Fruit fly (Drosophila melanogaster) whole organism, wandering third instar larva: Measurements from ENCODE around the gene Hip14.
A peak's percentile ranks its signal among the peaks of the same experiment; 100 is the strongest.

Experiments
- Abd-B ChIP-seq: fragments of >200 bp; optimal IDR thresholded peaks from 2 replicates; lab custom pipeline; 2017; ENCODE audit warnings: missing biosample characterization, missing genetic modification characterization
- CG9705 ChIP-seq: fragments of 200-800 bp; sonication (Bioruptor generic); optimal IDR thresholded peaks from 2 replicates; lab custom pipeline; 2018; ENCODE audit warnings: missing biosample characterization, mild to moderate bottlenecking, missing genetic modification characterization
- CrebA ChIP-seq: fragments of 200-800 bp; sonication (Bioruptor generic); optimal IDR thresholded peaks from 2 replicates; lab custom pipeline; 2016; ENCODE audit warnings: missing biosample characterization, mild to moderate bottlenecking, missing genetic modification characterization, borderline replicate concordance
- Dfd ChIP-seq: fragments of >200 bp; optimal IDR thresholded peaks from 2 replicates; lab custom pipeline; 2017; ENCODE audit warnings: missing biosample characterization, missing genetic modification characterization
- Dif ChIP-seq: fragments of 200-275, 200-300 bp; sonication (Bioruptor generic); optimal IDR thresholded peaks from 2 replicates; lab custom pipeline; 2018; ENCODE audit warnings: missing biosample characterization, missing genetic modification characterization; ENCODE audit not compliant: partially characterized antibody
- HLH106 ChIP-seq: fragments of 200-800 bp; optimal IDR thresholded peaks from 3 replicates; lab custom pipeline; 2019; ENCODE audit warnings: missing biosample characterization, mild to moderate bottlenecking, missing genetic modification characterization, moderate library complexity
- Hr78 ChIP-seq: fragments of >200 bp; optimal IDR thresholded peaks from 2 replicates; lab custom pipeline; 2017; ENCODE audit warnings: missing biosample characterization, missing genetic modification characterization
- Hr83 ChIP-seq: fragments of 200-300 bp; sonication (Bioruptor generic); optimal IDR thresholded peaks from 2 replicates; lab custom pipeline; 2016; ENCODE audit warnings: missing biosample characterization, mild to moderate bottlenecking, missing genetic modification characterization, moderate library complexity; ENCODE audit not compliant: poor library complexity, severe bottlenecking
- Jra ChIP-seq: sonication (Bioruptor generic); optimal IDR thresholded peaks from 2 replicates; lab custom pipeline; 2016; ENCODE audit warnings: missing biosample characterization, missing genetic modification characterization
- Myc ChIP-seq: fragments of >200 bp; optimal IDR thresholded peaks from 2 replicates; lab custom pipeline; 2017
- N ChIP-seq: fragments of >200 bp; optimal IDR thresholded peaks from 2 replicates; lab custom pipeline; 2018; ENCODE audit warnings: missing biosample characterization, missing external identifiers, missing genetic modification characterization
- OdsH ChIP-seq: fragments of 200-800 bp; sonication (Bioruptor generic); optimal IDR thresholded peaks from 2 replicates; lab custom pipeline; 2016; ENCODE audit warnings: missing biosample characterization, mild to moderate bottlenecking, missing genetic modification characterization
- Rel ChIP-seq, 2 experiments: fragments of 200-800 bp; sonication (Bioruptor generic) in 1 of 2; optimal IDR thresholded peaks; 2 replicates in 1 of 2; 3 replicates in 1 of 2; lab custom pipeline; 2016 to 2019; ENCODE audit warnings: mild to moderate bottlenecking in 2 of 2, missing biosample characterization in 2 of 2, missing genetic modification characterization in 2 of 2, moderate library complexity in 1 of 2
- Sp1 ChIP-seq: fragments of 200-800 bp; sonication (Bioruptor generic); optimal IDR thresholded peaks from 3 replicates; lab custom pipeline; 2019; ENCODE audit warnings: missing biosample characterization, mild to moderate bottlenecking, missing genetic modification characterization, moderate library complexity
- Vsx2 ChIP-seq: fragments of 200-300, 225-300 bp; sonication (Bioruptor generic); optimal IDR thresholded peaks from 2 replicates; lab custom pipeline; 2018; ENCODE audit warnings: missing biosample characterization, missing genetic modification characterization; ENCODE audit not compliant: partially characterized antibody
- br ChIP-seq: fragments of 200-800 bp; sonication (Bioruptor generic); optimal IDR thresholded peaks from 2 replicates; lab custom pipeline; 2016; ENCODE audit warnings: missing biosample characterization, missing genetic modification characterization
- brk ChIP-seq: fragments of 200-800 bp; sonication (Bioruptor generic); optimal IDR thresholded peaks from 2 replicates; lab custom pipeline; 2016; ENCODE audit warnings: missing biosample characterization, mild to moderate bottlenecking, missing genetic modification characterization
- dmrt93B ChIP-seq: fragments of 200-800 bp; sonication (Bioruptor generic); optimal IDR thresholded peaks from 2 replicates; lab custom pipeline; 2018; ENCODE audit warnings: missing biosample characterization, mild to moderate bottlenecking, missing genetic modification characterization
- dsf ChIP-seq: sonication (Bioruptor generic); optimal IDR thresholded peaks from 2 replicates; lab custom pipeline; 2016; ENCODE audit warnings: missing biosample characterization, missing genetic modification characterization, borderline replicate concordance
- ey ChIP-seq: fragments of 200-800 bp; sonication (Bioruptor generic); optimal IDR thresholded peaks from 2 replicates; lab custom pipeline; 2016; ENCODE audit warnings: missing biosample characterization, missing genetic modification characterization
- foxo ChIP-seq, 2 experiments: fragments of 200-800 bp; sonication (Bioruptor generic); optimal IDR thresholded peaks; 2 replicates in 1 of 2; 3 replicates in 1 of 2; lab custom pipeline; 2016 to 2017; ENCODE audit warnings: missing biosample characterization in 2 of 2, missing genetic modification characterization in 2 of 2
- fru ChIP-seq: fragments of 200-800 bp; sonication (Bioruptor generic); optimal IDR thresholded peaks from 3 replicates; lab custom pipeline; 2016; ENCODE audit warnings: missing biosample characterization, mild to moderate bottlenecking, missing genetic modification characterization
- h ChIP-seq: fragments of 200-800 bp; sonication (Bioruptor generic); optimal IDR thresholded peaks from 3 replicates; lab custom pipeline; 2016; ENCODE audit warnings: missing biosample characterization, mild to moderate bottlenecking, missing genetic modification characterization
- jim ChIP-seq: fragments of 175-275, 200-325 bp; sonication (Bioruptor generic); optimal IDR thresholded peaks from 2 replicates; lab custom pipeline; 2016; ENCODE audit warnings: missing biosample characterization, mild to moderate bottlenecking, missing genetic modification characterization
- lola ChIP-seq: fragments of >200 bp; optimal IDR thresholded peaks from 2 replicates; lab custom pipeline; 2017; ENCODE audit warnings: missing biosample characterization, missing genetic modification characterization
- psq ChIP-seq: fragments of 200-800 bp; sonication (Bioruptor generic); optimal IDR thresholded peaks from 3 replicates; lab custom pipeline; 2017; ENCODE audit warnings: missing biosample characterization, mild to moderate bottlenecking, missing genetic modification characterization, moderate library complexity
- rgr ChIP-seq: fragments of 200-800 bp; sonication (Bioruptor generic); optimal IDR thresholded peaks from 3 replicates; lab custom pipeline; 2016; ENCODE audit warnings: missing biosample characterization, mild to moderate bottlenecking, missing genetic modification characterization
- sage ChIP-seq: fragments of 200-800 bp; sonication (Bioruptor generic); optimal IDR thresholded peaks from 2 replicates; lab custom pipeline; 2016; ENCODE audit warnings: missing biosample characterization, mild to moderate bottlenecking, missing genetic modification characterization
- tai ChIP-seq: sonication (Bioruptor generic); optimal IDR thresholded peaks from 2 replicates; lab custom pipeline; 2016; ENCODE audit warnings: missing biosample characterization, missing genetic modification characterization
- usp ChIP-seq: fragments of >200 bp; optimal IDR thresholded peaks from 2 replicates; lab custom pipeline; 2017; ENCODE audit warnings: missing biosample characterization, missing genetic modification characterization
- woc ChIP-seq: sonication (Bioruptor generic); optimal IDR thresholded peaks from 2 replicates; lab custom pipeline; 2016; ENCODE audit warnings: missing biosample characterization, mild to moderate bottlenecking, missing genetic modification characterization

The Hip14 gene

dm6 chr3L:15975068-15975467 lies 13.0 kb upstream of the Hip14 start, which contains the start of gene CG17026:
Gene CG17026, plus strand, starts transcription at chr3L:15975368.
- TF ChIP-seq dmrt93B (no peak), Sp1 (GFP tag; lab: Kevin White, UChicago) (no peak), N (no peak)
- TF ChIP-seq, all 38 proteins: peak for 0

- no peak for TF ChIP-seq jim (GFP tag; lab: Kevin White, UChicago)
- TF ChIP-seq psq (GFP tag; lab: Kevin White, UChicago) = no peak
- TF ChIP-seq Jra (GFP tag; lab: Kevin White, UChicago) = no peak
- TF ChIP-seq Vsx2 = no peak
- TF ChIP-seq Hr83 (GFP tag; lab: Kevin White, UChicago) = no peak
- no peak for TF ChIP-seq Abd-B (GFP tag; lab: Kevin White, UChicago)
- no peak for TF ChIP-seq br (GFP tag; lab: Kevin White, UChicago)
- TF ChIP-seq h = no peak
- TF ChIP-seq tai (GFP tag; lab: Kevin White, UChicago) = no peak
- TF ChIP-seq Dfd (GFP tag; lab: Kevin White, UChicago) = no peak
- no peak for TF ChIP-seq Hr78
- no peak for TF ChIP-seq dmrt93B
- no peak for TF ChIP-seq woc
- no peak for TF ChIP-seq lola (GFP tag; lab: Kevin White, UChicago)
- no peak for TF ChIP-seq CrebA (GFP tag; lab: Kevin White, UChicago)
- TF ChIP-seq Myc (lab: Kevin White, UChicago) = no peak
- TF ChIP-seq dsf (GFP tag; lab: Kevin White, UChicago) = no peak
- TF ChIP-seq CG9705 = no peak
- no peak for TF ChIP-seq N
Observed at dm6 chr3L:15976758-15977157, 11.3 kb upstream of the Hip14 start, which contains the start of gene CG17029. Gene CG17029, plus strand, starts transcription at chr3L:15976870.

- TF ChIP-seq br (GFP tag; lab: Kevin White, UChicago) = peak; percentile 69
- TF ChIP-seq psq (GFP tag; lab: Kevin White, UChicago) = peak; percentile 63
- TF ChIP-seq woc = no peak
- TF ChIP-seq Myc (lab: Kevin White, UChicago) = no peak
- TF ChIP-seq Abd-B (GFP tag; lab: Kevin White, UChicago) = no peak
- TF ChIP-seq h = peak; percentile 93
- no peak for TF ChIP-seq Dif
- TF ChIP-seq jim (GFP tag; lab: Kevin White, UChicago) = no peak
- peak; percentile 70 for TF ChIP-seq Sp1 (GFP tag; lab: Kevin White, UChicago)
- peak; percentile 85 for TF ChIP-seq ey (GFP tag; lab: Kevin White, UChicago)
- TF ChIP-seq OdsH (GFP tag; lab: Kevin White, UChicago) = peak; percentile 87
- no peak for TF ChIP-seq Rel (GFP tag; optimal IDR thresholded peaks at IDR 0.05; lab: Kevin White, UChicago)
- peak; percentile 36 for TF ChIP-seq Rel (tag; optimal IDR thresholded peaks at IDR 0.05; lab: Kevin White, UChicago)
- peak; percentile 80 for TF ChIP-seq HLH106 (tag; lab: Kevin White, UChicago)
- TF ChIP-seq dmrt93B = no peak
- peak; percentile 15 to 86 for TF ChIP-seq foxo (GFP tag; optimal IDR thresholded peaks at IDR 0.05; lab: Kevin White, UChicago)
- peak; percentile 79 for TF ChIP-seq fru
- peak; percentile 88 for TF ChIP-seq rgr
Observed at dm6 chr3L:15977565-15977964, 10.5 kb upstream of the Hip14 start.

- no peak for TF ChIP-seq jim (GFP tag; lab: Kevin White, UChicago)
- TF ChIP-seq sage (GFP tag; lab: Kevin White, UChicago) = no peak
- no peak for TF ChIP-seq usp
- TF ChIP-seq brk (GFP tag; lab: Kevin White, UChicago) = no peak
- TF ChIP-seq Rel (GFP tag; optimal IDR thresholded peaks at IDR 0.05; lab: Kevin White, UChicago) = no peak
- TF ChIP-seq Rel (tag; optimal IDR thresholded peaks at IDR 0.05; lab: Kevin White, UChicago) = no peak
- no peak for TF ChIP-seq CrebA (GFP tag; lab: Kevin White, UChicago)
- TF ChIP-seq, all 38 proteins: peak for 0
Observed at dm6 chr3L:15978224-15978623, 9.8 kb upstream of the Hip14 start, which contains the start of gene CG17028. Gene CG17028, plus strand, starts transcription at chr3L:15978524.

- TF ChIP-seq Rel (GFP tag; optimal IDR thresholded peaks at IDR 0.05; lab: Kevin White, UChicago) = no peak
- peak; percentile 26 for TF ChIP-seq Rel (tag; optimal IDR thresholded peaks at IDR 0.05; lab: Kevin White, UChicago)
- no peak for TF ChIP-seq dmrt93B
- TF ChIP-seq Hr83 (GFP tag; lab: Kevin White, UChicago) = peak; percentile 9
- no peak for TF ChIP-seq Myc (lab: Kevin White, UChicago)
- TF ChIP-seq, all 38 proteins: peak for 2
Observed at dm6 chr3L:15979240-15979639, 8.8 kb upstream of the Hip14 start.
